Worm (Caenorhabditis elegans): Measurements from ENCODE around the gene K09C4.1.
A peak's percentile ranks its signal among the peaks of the same experiment; 100 is the strongest.

Gene K09C4.1

DNA sequence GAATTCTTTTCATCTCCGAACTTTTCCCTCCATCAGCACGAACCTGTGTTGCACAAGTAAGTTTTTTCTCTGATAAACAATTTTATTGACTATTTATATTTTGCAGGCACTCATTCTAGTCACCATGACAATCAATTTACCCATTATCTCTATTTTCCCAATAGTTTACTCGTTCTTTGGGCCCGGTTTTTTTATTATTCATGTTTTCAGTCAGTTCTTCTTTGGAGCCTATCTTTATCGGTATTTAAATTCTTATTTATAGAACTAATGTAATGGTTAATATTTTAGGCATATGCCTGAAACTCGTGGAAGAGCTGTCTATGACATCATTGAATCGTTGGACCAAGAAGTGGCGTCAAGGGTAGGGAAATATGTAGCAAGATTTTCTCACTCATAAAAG, 13.7 kb upstream of the K09C4.1 start:
- no peak for TF ChIP-seq lin-39 (tag; optimal IDR thresholded peaks at IDR 0.05)
- no peak for TF ChIP-seq nhr-77 (tag; optimal IDR thresholded peaks at IDR 0.05)
- no peak for TF ChIP-seq jun-1 (tag; optimal IDR thresholded peaks at IDR 0.05)
- no peak for TF ChIP-seq egl-27 (tag; optimal IDR thresholded peaks at IDR 0.05)
- no peak for TF ChIP-seq lin-14 (GFP tag; optimal IDR thresholded peaks at IDR 0.05)

ce11 chrX:3285448-3285847, 13.2 kb upstream of the K09C4.1 start:
- no peak for TF ChIP-seq F16B12.6 (tag; optimal IDR thresholded peaks at IDR 0.05)
- TF ChIP-seq mep-1 (tag; optimal IDR thresholded peaks at IDR 0.05) = no peak
- TF ChIP-seq egl-27 (tag; optimal IDR thresholded peaks at IDR 0.05) = no peak
- no peak for TF ChIP-seq pqm-1 (tag; optimal IDR thresholded peaks at IDR 0.05)
- no peak for TF ChIP-seq nhr-77 (tag; optimal IDR thresholded peaks at IDR 0.05)
- no peak for TF ChIP-seq hlh-17 (GFP tag; optimal IDR thresholded peaks at IDR 0.05; ENCODE audit: borderline replicate concordance)
- TF ChIP-seq lin-14 (GFP tag; optimal IDR thresholded peaks at IDR 0.05) = no peak
- TF ChIP-seq lir-3 (tag; optimal IDR thresholded peaks at IDR 0.05; ENCODE audit: poor library complexity) = no peak
- TF ChIP-seq fkh-8 (tag; optimal IDR thresholded peaks at IDR 0.05) = no peak
- TF ChIP-seq ztf-4 (tag; optimal IDR thresholded peaks at IDR 0.05) = no peak
- TF ChIP-seq ces-1 (GFP tag; optimal IDR thresholded peaks at IDR 0.05) = no peak
- TF ChIP-seq nhr-28 (tag; optimal IDR thresholded peaks at IDR 0.05) = no peak
- TF ChIP-seq lin-13 (GFP tag; optimal IDR thresholded peaks at IDR 0.05) = no peak
- TF ChIP-seq sptf-1 (tag; optimal IDR thresholded peaks at IDR 0.05) = no peak
- TF ChIP-seq jun-1 (tag; optimal IDR thresholded peaks at IDR 0.05) = no peak
- no peak for TF ChIP-seq lin-39 (tag; optimal IDR thresholded peaks at IDR 0.05)
- TF ChIP-seq nhr-20 (tag; optimal IDR thresholded peaks at IDR 0.05) = peak; percentile 33
- no peak for TF ChIP-seq C04F5.9 (tag; optimal IDR thresholded peaks at IDR 0.05)
- TF ChIP-seq pag-3 (tag; optimal IDR thresholded peaks at IDR 0.05; ENCODE audit: borderline replicate concordance, insufficient read depth) = no peak
- no peak for TF ChIP-seq nhr-71 (tag; optimal IDR thresholded peaks at IDR 0.05)
- TF ChIP-seq mdl-1 (tag; optimal IDR thresholded peaks at IDR 0.05) = peak in 1 of 2 experiments; percentile 3
- TF ChIP-seq tbx-2 (tag; optimal IDR thresholded peaks at IDR 0.05) = no peak
- TF ChIP-seq lin-35 (GFP tag; optimal IDR thresholded peaks at IDR 0.05) = peak in 1 of 2 experiments; percentile 2
- TF ChIP-seq nhr-12 (tag; optimal IDR thresholded peaks at IDR 0.05) = no peak
- no peak for TF ChIP-seq pax-3 (tag; optimal IDR thresholded peaks at IDR 0.05)
- TF ChIP-seq nhr-237 (tag; optimal IDR thresholded peaks at IDR 0.05) = no peak
- no peak for TF ChIP-seq nhr-76 (tag; optimal IDR thresholded peaks at IDR 0.05)
- TF ChIP-seq nhr-90 (tag; optimal IDR thresholded peaks at IDR 0.05; ENCODE audit: poor library complexity) = no peak
- no peak for TF ChIP-seq sox-4 (tag; optimal IDR thresholded peaks at IDR 0.05)
- TF ChIP-seq nhr-47 (tag; optimal IDR thresholded peaks at IDR 0.05) = no peak
- TF ChIP-seq lsy-2 (tag; optimal IDR thresholded peaks at IDR 0.05) = no peak
- peak; percentile 80 for TF ChIP-seq elt-2 (tag; optimal IDR thresholded peaks at IDR 0.05)
- TF ChIP-seq efl-1 (optimal IDR thresholded peaks at IDR 0.05) = no peak
- no peak for TF ChIP-seq efl-1 (GFP tag; optimal IDR thresholded peaks at IDR 0.05 in 1 of 2)

ce11 chrX:3289183-3289582, 9.5 kb upstream of the K09C4.1 start, which contains the start of gene K09C4.4:
Gene K09C4.4 (plus strand): TSS chrX:3289483.
- TF ChIP-seq lin-13 (GFP tag; optimal IDR thresholded peaks at IDR 0.05) = no peak
- no peak for TF ChIP-seq tlp-1 (tag; optimal IDR thresholded peaks at IDR 0.05)
- no peak for TF ChIP-seq aly-2 (tag; optimal IDR thresholded peaks at IDR 0.05)
- TF ChIP-seq lin-14 (GFP tag; optimal IDR thresholded peaks at IDR 0.05) = no peak
- no peak for TF ChIP-seq mef-2 (tag; optimal IDR thresholded peaks at IDR 0.05)
- no peak for TF ChIP-seq lin-35 (GFP tag; optimal IDR thresholded peaks at IDR 0.05)
- TF ChIP-seq ceh-63 (GFP tag; optimal IDR thresholded peaks at IDR 0.05) = no peak
- TF ChIP-seq nhr-28 (tag; optimal IDR thresholded peaks at IDR 0.05) = no peak
- no peak for TF ChIP-seq unc-30 (tag; optimal IDR thresholded peaks at IDR 0.05)
- no peak for TF ChIP-seq ceh-90 (tag; optimal IDR thresholded peaks at IDR 0.05)
- TF ChIP-seq unc-130 (tag; optimal IDR thresholded peaks at IDR 0.05) = no peak
- TF ChIP-seq ceh-8 (GFP tag; optimal IDR thresholded peaks at IDR 0.05) = no peak
- TF ChIP-seq nhr-11 (tag; optimal IDR thresholded peaks at IDR 0.05) = no peak
- TF ChIP-seq lin-39 (tag; optimal IDR thresholded peaks at IDR 0.05) = no peak
- no peak for TF ChIP-seq ztf-11 (tag; optimal IDR thresholded peaks at IDR 0.05)
- no peak for TF ChIP-seq hlh-17 (GFP tag; optimal IDR thresholded peaks at IDR 0.05; ENCODE audit: borderline replicate concordance)
